Worm (Caenorhabditis elegans): ENCODE measurements around the gene C02F4.5.
A peak's percentile ranks its signal among the peaks of the same experiment; 100 is the strongest.

Gene C02F4.5

ce11 chrIV:10498401-10498800 is 25.5 kb downstream of the C02F4.5 start:
- TF ChIP-seq nhr-237 (tag; optimal IDR thresholded peaks at IDR 0.05), result no peak
- no peak for TF ChIP-seq nhr-11 (tag; optimal IDR thresholded peaks at IDR 0.05)
- no peak for TF ChIP-seq nhr-25 (tag; optimal IDR thresholded peaks at IDR 0.05)
- TF ChIP-seq nhr-6 (tag; optimal IDR thresholded peaks at IDR 0.05), result no peak
- TF ChIP-seq aly-2 (tag; optimal IDR thresholded peaks at IDR 0.05), result no peak
- no peak for TF ChIP-seq elt-3 (tag; optimal IDR thresholded peaks at IDR 0.05)
- no peak for TF ChIP-seq lin-39 (tag; optimal IDR thresholded peaks at IDR 0.05)
- no peak for TF ChIP-seq lin-11 (tag; optimal IDR thresholded peaks at IDR 0.05)

- TF ChIP-seq nhr-12 (tag; optimal IDR thresholded peaks at IDR 0.05) (no peak), lsy-2 (tag; optimal IDR thresholded peaks at IDR 0.05) (no peak), ztf-4 (tag; optimal IDR thresholded peaks at IDR 0.05) (no peak), sem-4 (tag; optimal IDR thresholded peaks at IDR 0.05) (no peak), unc-62 (GFP tag; optimal IDR thresholded peaks at IDR 0.05) (no peak), lin-13 (GFP tag; optimal IDR thresholded peaks at IDR 0.05) (no peak), nhr-25 (tag; optimal IDR thresholded peaks at IDR 0.05) (no peak)
Observed at ce11 chrIV:10489409-10489808, 34.5 kb downstream of the C02F4.5 start.

ce11 chrIV:10483607-10484117 is 40.3 kb downstream of the C02F4.5 start, which contains the start of the genes F01D4.5 and ced-5:
Gene F01D4.5, minus strand, starts transcription at chrIV:10483657.
Gene ced-5, plus strand, starts transcription at chrIV:10484110.
- no peak for TF ChIP-seq ztf-1 (GFP tag; conservative IDR thresholded peaks at IDR 0.05)
- no peak for TF ChIP-seq ztf-11 (tag; optimal IDR thresholded peaks at IDR 0.05)
- TF ChIP-seq unc-55 (GFP tag; optimal IDR thresholded peaks at IDR 0.05), result peak; percentile 72
- no peak for TF ChIP-seq nhr-23 (tag; optimal IDR thresholded peaks at IDR 0.05)
- TF ChIP-seq mab-5 (tag; optimal IDR thresholded peaks at IDR 0.05), result no peak
- TF ChIP-seq egl-27 (tag; optimal IDR thresholded peaks at IDR 0.05), result peak; percentile 57
- TF ChIP-seq elt-3 (tag; optimal IDR thresholded peaks at IDR 0.05), result no peak
- no peak for TF ChIP-seq nhr-237 (tag; optimal IDR thresholded peaks at IDR 0.05)
- TF ChIP-seq nhr-6 (tag; optimal IDR thresholded peaks at IDR 0.05), result peak; percentile 63
- no peak for TF ChIP-seq Y55F3AM.14 (GFP tag; optimal IDR thresholded peaks at IDR 0.05)
- peak; percentile 94 for TF ChIP-seq sma-9 (GFP tag; optimal IDR thresholded peaks at IDR 0.05)
- no peak for TF ChIP-seq sma-9 (tag; optimal IDR thresholded peaks at IDR 0.05)
- no peak for TF ChIP-seq peb-1 (tag; optimal IDR thresholded peaks at IDR 0.05)
- TF ChIP-seq lin-13 (GFP tag; optimal IDR thresholded peaks at IDR 0.05), result peak; percentile 62
- TF ChIP-seq nhr-77 (tag; optimal IDR thresholded peaks at IDR 0.05), result no peak
- TF ChIP-seq C34F6.9 (tag; optimal IDR thresholded peaks at IDR 0.05), result peak; percentile 85
- TF ChIP-seq alr-1 (tag; optimal IDR thresholded peaks at IDR 0.05), result no peak
- TF ChIP-seq unc-39 (tag; optimal IDR thresholded peaks at IDR 0.05), result no peak
- peak; percentile 59 for TF ChIP-seq nhr-21 (tag; optimal IDR thresholded peaks at IDR 0.05)
- TF ChIP-seq lsy-2 (tag; optimal IDR thresholded peaks at IDR 0.05), result peak; percentile 67 to 87
- TF ChIP-seq zag-1 (tag; optimal IDR thresholded peaks at IDR 0.05), result no peak
- TF ChIP-seq nhr-12 (tag; optimal IDR thresholded peaks at IDR 0.05), result no peak
- no peak for TF ChIP-seq lin-39 (tag; optimal IDR thresholded peaks at IDR 0.05)
- peak; percentile 7 for TF ChIP-seq blmp-1 (tag; optimal IDR thresholded peaks at IDR 0.05; ENCODE audit: insufficient read depth)
- no peak for TF ChIP-seq skn-1 (tag; optimal IDR thresholded peaks at IDR 0.05)
- no peak for TF ChIP-seq ama-1 (optimal IDR thresholded peaks at IDR 0.05)
- peak; percentile 46 for TF ChIP-seq nhr-129 (tag; optimal IDR thresholded peaks at IDR 0.05)
- TF ChIP-seq crh-2 (tag; optimal IDR thresholded peaks at IDR 0.05), result peak; percentile 64
- no peak for TF ChIP-seq ZK546.5 (tag; optimal IDR thresholded peaks at IDR 0.05)
- no peak for TF ChIP-seq mbf-1 (tag; optimal IDR thresholded peaks at IDR 0.05)
- TF ChIP-seq ztf-4 (tag; optimal IDR thresholded peaks at IDR 0.05), result peak; percentile 10
- no peak for TF ChIP-seq nhr-10 (tag; optimal IDR thresholded peaks at IDR 0.05)
- no peak for TF ChIP-seq aly-2 (tag; optimal IDR thresholded peaks at IDR 0.05)
- TF ChIP-seq dmd-4 (tag; optimal IDR thresholded peaks at IDR 0.05), result no peak
- peak; percentile 71 for TF ChIP-seq sem-4 (tag; optimal IDR thresholded peaks at IDR 0.05)
- no peak for TF ChIP-seq nhr-11 (tag; optimal IDR thresholded peaks at IDR 0.05)
- no peak for TF ChIP-seq unc-62 (GFP tag; optimal IDR thresholded peaks at IDR 0.05)
- no peak for TF ChIP-seq R02D3.7 (tag; optimal IDR thresholded peaks at IDR 0.05)
- TF ChIP-seq gmeb-1 (tag; optimal IDR thresholded peaks at IDR 0.05), result peak; percentile 84
- TF ChIP-seq nhr-25 (tag; optimal IDR thresholded peaks at IDR 0.05), result no peak
- TF ChIP-seq elt-1 (tag; optimal IDR thresholded peaks at IDR 0.05), result no peak
- TF ChIP-seq fos-1 (tag; optimal IDR thresholded peaks at IDR 0.05), result peak; percentile 92
- TF ChIP-seq lin-11 (tag; optimal IDR thresholded peaks at IDR 0.05), result peak; percentile 26
- TF ChIP-seq sma-3 (GFP tag; optimal IDR thresholded peaks at IDR 0.05), result peak; percentile 89
- no peak for TF ChIP-seq mdl-1 (tag; optimal IDR thresholded peaks at IDR 0.05)
- TF ChIP-seq F13H6.1 (tag; optimal IDR thresholded peaks at IDR 0.05), result peak; percentile 84
- peak; percentile 35 for TF ChIP-seq ceh-16 (tag; optimal IDR thresholded peaks at IDR 0.05)
- TF ChIP-seq snpc-4 (tag; optimal IDR thresholded peaks at IDR 0.05), result peak; percentile 10
- TF ChIP-seq ceh-82 (tag; optimal IDR thresholded peaks at IDR 0.05), result no peak

Measured in whole organism, L2 larva.